Worm (Caenorhabditis elegans) whole organism, L1 larva: ENCODE measurements around the gene C33H5.2.

ENCODE experiments used
- C16A3.4 ChIP-seq: fragments of 150-350 bp; optimal IDR thresholded peaks from 2 replicates; lab custom pipeline; 2014; ENCODE audit warnings: missing biosample characterization, missing genetic modification characterization
- aha-1 ChIP-seq: fragments of 150-350 bp; optimal IDR thresholded peaks from 2 replicates; lab custom pipeline; 2014; ENCODE audit warnings: missing biosample characterization, missing genetic modification characterization
- aly-2 ChIP-seq: fragments of 150-350 bp; optimal IDR thresholded peaks from 2 replicates; lab custom pipeline; 2014; ENCODE audit warnings: missing biosample characterization, missing genetic modification characterization
- blmp-1 ChIP-seq: fragments of 150-350 bp; optimal IDR thresholded peaks from 2 replicates; lab custom pipeline; 2014; ENCODE audit warnings: missing biosample characterization, missing genetic modification characterization
- ceh-63 ChIP-seq: fragments of 200-800 bp; sonication (Bioruptor generic); optimal IDR thresholded peaks from 2 replicates; lab custom pipeline; 2018; ENCODE audit warnings: mild to moderate bottlenecking, missing genetic modification characterization, missing compliant biosample characterization
- ceh-82 ChIP-seq, 3 experiments: fragments of 150-350 bp in 1 of 3; sonication (generic microtip) in 2 of 3; optimal IDR thresholded peaks; 2 replicates each; lab custom pipeline; 2014 to 2017; ENCODE audit warnings: missing biosample characterization in 3 of 3, missing genetic modification characterization in 3 of 3
- dpl-1 ChIP-seq, 3 experiments: fragments of 150-350 bp in 2 of 3; sonication (generic microtip) in 1 of 3; optimal IDR thresholded peaks; 2 replicates each; lab custom pipeline; 2014 to 2017; ENCODE audit warnings: missing biosample characterization in 3 of 3, missing genetic modification characterization in 3 of 3, missing genetic modification reagents in 3 of 3
- dsc-1 ChIP-seq: sonication (generic microtip); optimal IDR thresholded peaks from 2 replicates; lab custom pipeline; 2016; ENCODE audit warnings: mild to moderate bottlenecking, missing genetic modification characterization, missing compliant biosample characterization
- efl-1 ChIP-seq, 4 experiments: fragments of 150-350 bp; optimal IDR thresholded peaks in 3 of 4; peaks in 1 of 4; 1 replicate in 1 of 4; 2 replicates in 3 of 4; lab custom pipeline; 2014; ENCODE audit warnings: missing biosample characterization in 2 of 4, missing genetic modification characterization in 2 of 4, missing genetic modification reagents in 2 of 4
- egl-13 ChIP-seq: sonication (generic microtip); optimal IDR thresholded peaks from 2 replicates; lab custom pipeline; 2016; ENCODE audit warnings: missing genotype, missing genetic modification reagents, missing genetic modification characterization, missing compliant biosample characterization
- elt-2 ChIP-seq: sonication (generic microtip); optimal IDR thresholded peaks from 2 replicates; lab custom pipeline; 2016; ENCODE audit warnings: missing genetic modification characterization, mild to moderate bottlenecking, inconsistent platforms, missing compliant biosample characterization, missing genetic modification reagents
- elt-3 ChIP-seq, 6 experiments: fragments of 150-350 bp in 1 of 6; sonication (generic microtip); optimal IDR thresholded peaks; 2 replicates each; lab custom pipeline; 2017 to 2018; ENCODE audit warnings: missing biosample characterization in 6 of 6, missing genetic modification characterization in 6 of 6, inconsistent platforms in 1 of 6
- ets-5 ChIP-seq: fragments of 200-800 bp; sonication (Bioruptor generic); IDR thresholded peaks from 2 replicates; pipeline ENCODE4 v1.3.6; 2022; ENCODE audit warnings: missing genetic modification characterization, missing compliant biosample characterization
- fkh-4 ChIP-seq: sonication (generic microtip); optimal IDR thresholded peaks from 2 replicates; lab custom pipeline; 2016; ENCODE audit warnings: missing compliant biosample characterization, missing genetic modification characterization, borderline replicate concordance
- fkh-8 ChIP-seq: sonication (generic microtip); optimal IDR thresholded peaks from 2 replicates; lab custom pipeline; 2016; ENCODE audit warnings: mild to moderate bottlenecking, missing genetic modification characterization, missing compliant biosample characterization
- grh-1 ChIP-seq: fragments of 200-800 bp; sonication (Bioruptor generic); IDR thresholded peaks from 2 replicates; pipeline ENCODE4 v1.3.6; 2022; ENCODE audit warnings: missing genetic modification reagents, missing genetic modification characterization, missing compliant biosample characterization
- hlh-4 ChIP-seq: sonication (generic microtip); optimal IDR thresholded peaks from 2 replicates; lab custom pipeline; 2016; ENCODE audit warnings: mild to moderate bottlenecking, missing genetic modification characterization, missing compliant biosample characterization
- irx-1 ChIP-seq: sonication (generic microtip); optimal IDR thresholded peaks from 2 replicates; lab custom pipeline; 2016; ENCODE audit warnings: missing genetic modification characterization, missing compliant biosample characterization
- lin-14 ChIP-seq: fragments of 200-800 bp; sonication (Bioruptor generic); optimal IDR thresholded peaks from 2 replicates; lab custom pipeline; 2018; ENCODE audit warnings: mild to moderate bottlenecking, missing genetic modification characterization, moderate library complexity, missing compliant biosample characterization
- lin-35 ChIP-seq, 2 experiments: fragments of 150-350 bp; optimal IDR thresholded peaks; 2 replicates each; lab custom pipeline; 2014; ENCODE audit warnings: missing biosample characterization in 2 of 2, missing genetic modification characterization in 2 of 2, missing genetic modification reagents in 2 of 2
- lir-3 ChIP-seq: sonication (generic microtip); optimal IDR thresholded peaks from 2 replicates; lab custom pipeline; 2016; ENCODE audit warnings: mild to moderate bottlenecking, missing genetic modification characterization, moderate library complexity, missing compliant biosample characterization; ENCODE audit not compliant: poor library complexity
- lsy-2 ChIP-seq, 2 experiments: fragments of 150-350 bp; optimal IDR thresholded peaks; 2 replicates each; lab custom pipeline; 2014; ENCODE audit warnings: missing biosample characterization in 2 of 2, missing genetic modification characterization in 2 of 2
- mdl-1 ChIP-seq, 2 experiments: fragments of 150-350 bp; optimal IDR thresholded peaks; 2 replicates each; lab custom pipeline; 2014 to 2017; ENCODE audit warnings: missing biosample characterization in 2 of 2, missing genetic modification characterization in 2 of 2, inconsistent platforms in 1 of 2
- mef-2 ChIP-seq: fragments of 150-350 bp; optimal IDR thresholded peaks from 2 replicates; lab custom pipeline; 2014; ENCODE audit warnings: missing biosample characterization, missing genetic modification characterization
- mep-1 ChIP-seq: fragments of 150-350 bp; optimal IDR thresholded peaks from 2 replicates; lab custom pipeline; 2014; ENCODE audit warnings: missing biosample characterization, missing genetic modification characterization
- nhr-11 ChIP-seq: fragments of 150-350 bp; optimal IDR thresholded peaks from 2 replicates; lab custom pipeline; 2014; ENCODE audit warnings: missing biosample characterization, missing genetic modification characterization
- nhr-20 ChIP-seq: sonication (generic microtip); optimal IDR thresholded peaks from 2 replicates; lab custom pipeline; 2016; ENCODE audit warnings: mild to moderate bottlenecking, missing genetic modification characterization, missing compliant biosample characterization
- nhr-237 ChIP-seq: fragments of 150-350 bp; optimal IDR thresholded peaks from 2 replicates; lab custom pipeline; 2014; ENCODE audit warnings: missing biosample characterization, missing genetic modification characterization
- nhr-28 ChIP-seq: fragments of 150-350 bp; optimal IDR thresholded peaks from 2 replicates; lab custom pipeline; 2014; ENCODE audit warnings: missing biosample characterization, missing genetic modification characterization
- nhr-47 ChIP-seq: sonication (generic microtip); optimal IDR thresholded peaks from 2 replicates; lab custom pipeline; 2016; ENCODE audit warnings: mild to moderate bottlenecking, missing genetic modification characterization, moderate library complexity, missing compliant biosample characterization
- nhr-71 ChIP-seq: sonication (generic microtip); optimal IDR thresholded peaks from 2 replicates; lab custom pipeline; 2016; ENCODE audit warnings: mild to moderate bottlenecking, missing genetic modification characterization, moderate library complexity, missing compliant biosample characterization
- nhr-77 ChIP-seq: fragments of 150-350 bp; optimal IDR thresholded peaks from 2 replicates; lab custom pipeline; 2014; ENCODE audit warnings: missing biosample characterization, missing genetic modification characterization
- nhr-84 ChIP-seq: sonication (generic microtip); optimal IDR thresholded peaks from 2 replicates; lab custom pipeline; 2017; ENCODE audit warnings: missing biosample characterization, missing genetic modification characterization
- nhr-85 ChIP-seq: sonication (generic microtip); peaks from one replicate; lab custom pipeline; 2016; ENCODE audit warnings: missing genetic modification characterization, inconsistent platforms, missing compliant biosample characterization
- pag-3 ChIP-seq: sonication (generic microtip); optimal IDR thresholded peaks from 2 replicates; lab custom pipeline; 2017; ENCODE audit warnings: missing genetic modification characterization, mild to moderate bottlenecking, missing compliant biosample characterization, antibody characterized with exemption, borderline replicate concordance; ENCODE audit not compliant: insufficient read depth
- pax-3 ChIP-seq: fragments of 200-800 bp; sonication (Bioruptor generic); optimal IDR thresholded peaks from 2 replicates; lab custom pipeline; 2018; ENCODE audit warnings: mild to moderate bottlenecking, missing genetic modification characterization, moderate library complexity, missing compliant biosample characterization
- pqm-1 ChIP-seq: sonication (generic microtip); optimal IDR thresholded peaks from 3 replicates; lab custom pipeline; 2017; ENCODE audit warnings: missing biosample characterization, missing genetic modification characterization
- rnt-1 ChIP-seq: sonication (generic microtip); optimal IDR thresholded peaks from 2 replicates; lab custom pipeline; 2016; ENCODE audit warnings: mild to moderate bottlenecking, missing genetic modification characterization, moderate library complexity, missing compliant biosample characterization
- skn-1 ChIP-seq: fragments of 150-350 bp; optimal IDR thresholded peaks from 2 replicates; lab custom pipeline; 2014; ENCODE audit warnings: missing biosample characterization, missing genetic modification characterization
- snu-23 ChIP-seq: sonication (generic microtip); optimal IDR thresholded peaks from 2 replicates; lab custom pipeline; 2016; ENCODE audit warnings: missing genetic modification characterization, missing compliant biosample characterization
- sox-4 ChIP-seq: sonication (generic microtip); optimal IDR thresholded peaks from 2 replicates; lab custom pipeline; 2016; ENCODE audit warnings: missing genetic modification characterization, missing compliant biosample characterization
- tbx-2 ChIP-seq: sonication (generic microtip); optimal IDR thresholded peaks from 2 replicates; lab custom pipeline; 2016; ENCODE audit warnings: missing genetic modification characterization, missing compliant biosample characterization
- unc-130 ChIP-seq: fragments of 150-350 bp; optimal IDR thresholded peaks from 2 replicates; lab custom pipeline; 2017; ENCODE audit warnings: missing biosample characterization, missing genetic modification characterization, inconsistent platforms
- unc-62 ChIP-seq: fragments of 150-350 bp; optimal IDR thresholded peaks from 2 replicates; lab custom pipeline; 2014; ENCODE audit warnings: missing biosample characterization, missing genetic modification reagents, missing genetic modification characterization
- xbp-1 ChIP-seq: sonication (generic microtip); optimal IDR thresholded peaks from 2 replicates; lab custom pipeline; 2016; ENCODE audit warnings: missing genetic modification characterization, missing compliant biosample characterization
- zag-1 ChIP-seq: fragments of 150-350 bp; optimal IDR thresholded peaks from 2 replicates; lab custom pipeline; 2014; ENCODE audit warnings: missing biosample characterization, missing genetic modification characterization
- ztf-4 ChIP-seq: fragments of 150-350 bp; optimal IDR thresholded peaks from 2 replicates; lab custom pipeline; 2014; ENCODE audit warnings: missing biosample characterization, missing genetic modification characterization

C33H5.2 gene

DNA sequence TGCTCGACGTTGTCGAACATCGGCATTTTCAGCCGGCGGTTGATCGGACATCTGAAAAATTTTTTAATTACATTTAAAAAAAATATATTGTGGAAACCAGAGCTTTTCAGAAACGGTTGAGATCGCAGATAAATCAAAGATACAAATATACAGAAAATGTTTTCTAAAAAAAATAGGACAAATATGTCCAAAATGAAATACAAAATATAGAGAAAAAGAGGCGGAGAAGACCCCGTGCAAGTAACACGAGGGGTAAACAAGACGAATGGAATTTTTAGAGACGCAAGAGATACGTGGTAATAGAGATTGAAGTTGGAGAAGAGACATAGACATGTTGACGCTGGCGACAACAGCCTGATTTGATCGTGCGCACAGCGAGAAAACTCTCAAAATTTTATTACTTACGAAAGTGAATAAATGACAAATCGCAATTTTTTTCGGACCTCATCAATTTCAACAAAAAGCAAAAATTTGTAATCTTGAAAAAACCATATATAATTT lies 10.9 kb downstream of the C33H5.2 start, which contains the start of gene cdgs-1 (continued):
- TF ChIP-seq aha-1 (tag; lab: Kevin White, UChicago) (no peak), egl-13 (tag; lab: Kevin White, UChicago) (no peak), aly-2 (tag; lab: Kevin White, UChicago) (no peak), irx-1 (no peak), nhr-77 (tag; lab: Kevin White, UChicago) (no peak), nhr-85 (tag; lab: Kevin White, UChicago) (peak; percentile 33), nhr-84 (tag; lab: Kevin White, UChicago) (no peak), ztf-4 (tag; lab: Kevin White, UChicago) (no peak), unc-62 (no peak), tbx-2 (tag; lab: Kevin White, UChicago) (peak; percentile 28), dsc-1 (peak; percentile 12), grh-1 (GFP tag; lab: Robert Waterston, UW) (no peak), efl-1 (optimal IDR thresholded peaks at IDR 0.05; lab: Kevin White, UChicago) (peak; percentile 46 to 57), efl-1 (GFP tag; optimal IDR thresholded peaks at IDR 0.05 in 1 of 2; lab: Kevin White, UChicago) (peak; percentile 40 to 88), ets-5 (GFP tag; lab: Robert Waterston, UW) (no peak), rnt-1 (peak; percentile 23), nhr-11 (tag; lab: Kevin White, UChicago) (no peak), lir-3 (tag; lab: Kevin White, UChicago) (no peak), ceh-82 (tag; optimal IDR thresholded peaks at IDR 0.05; lab: Kevin White, UChicago) (peak in 1 of 3 experiments; percentile 57), fkh-8 (tag; lab: Kevin White, UChicago) (peak; percentile 2), snu-23 (GFP tag; lab: Kevin White, UChicago) (peak; percentile 70), unc-130 (tag; lab: Kevin White, UChicago) (no peak), ceh-63 (GFP tag; lab: Kevin White, UChicago) (no peak), sox-4 (no peak), skn-1 (tag; lab: Kevin White, UChicago) (peak; percentile 21), mdl-1 (tag; optimal IDR thresholded peaks at IDR 0.05; lab: Kevin White, UChicago) (peak in 1 of 2 experiments; percentile 82), mef-2 (tag; lab: Kevin White, UChicago) (no peak), elt-2 (no peak), nhr-28 (tag; lab: Kevin White, UChicago) (no peak), elt-3 (tag; optimal IDR thresholded peaks at IDR 0.05; lab: Kevin White, UChicago) (peak in 1 of 6 experiments; percentile 5), pqm-1 (no peak), mep-1 (tag; lab: Kevin White, UChicago) (peak; percentile 78)

DNA sequence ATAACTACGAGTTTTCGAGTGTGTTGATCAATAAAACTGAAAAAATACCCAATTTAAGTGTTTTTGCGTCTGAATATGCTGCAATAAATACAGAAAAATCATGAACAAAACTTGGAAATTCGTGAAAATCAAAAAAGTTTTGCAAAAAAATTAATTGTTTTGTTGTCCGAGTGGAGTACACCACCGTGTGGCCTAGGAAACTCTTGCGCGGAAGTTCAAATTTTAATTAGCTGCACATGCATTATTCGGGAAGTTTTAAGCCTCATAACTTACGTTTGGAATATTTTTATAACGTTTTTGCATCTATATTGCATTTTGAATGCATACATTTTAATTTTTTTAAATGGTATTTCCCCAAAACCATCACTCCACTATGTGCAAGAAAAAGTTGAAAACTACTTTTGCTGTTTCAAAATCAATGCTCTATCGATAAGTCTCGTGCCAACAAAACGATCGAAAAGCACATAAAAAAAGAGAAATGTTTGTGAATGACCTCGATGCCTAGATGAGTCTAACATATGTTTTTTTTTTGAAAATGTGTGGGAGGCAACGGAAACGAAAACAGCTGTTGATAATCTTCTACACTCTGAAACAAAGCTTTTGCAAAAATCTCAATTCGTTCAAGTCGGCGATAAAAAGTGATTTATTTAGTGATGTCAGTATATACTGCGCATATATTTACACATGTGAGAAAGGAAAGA lies 11.7 kb downstream of the C33H5.2 start:
- TF ChIP-seq dsc-1 (peak; percentile 66), irx-1 (peak; percentile 69), ceh-63 (GFP tag; lab: Kevin White, UChicago) (no peak), dpl-1 (GFP tag; optimal IDR thresholded peaks at IDR 0.05; lab: Kevin White, UChicago) (peak; percentile 76 to 88 (median 86)), aly-2 (tag; lab: Kevin White, UChicago) (no peak), C16A3.4 (tag; lab: Kevin White, UChicago) (no peak), xbp-1 (tag; lab: Kevin White, UChicago) (peak; percentile 49), unc-62 (no peak), sox-4 (peak; percentile 64), rnt-1 (peak; percentile 86), nhr-71 (tag; lab: Kevin White, UChicago) (peak; percentile 56), lin-14 (peak; percentile 54), grh-1 (GFP tag; lab: Robert Waterston, UW) (peak; percentile 73), hlh-4 (tag; lab: Kevin White, UChicago) (no peak), snu-23 (GFP tag; lab: Kevin White, UChicago) (peak; percentile 44), elt-2 (peak; percentile 22), zag-1 (tag; lab: Kevin White, UChicago) (no peak), nhr-20 (tag; lab: Kevin White, UChicago) (peak; percentile 41), lin-35 (GFP tag; optimal IDR thresholded peaks at IDR 0.05; lab: Kevin White, UChicago) (peak; percentile 74 to 93), skn-1 (tag; lab: Kevin White, UChicago) (peak; percentile 5), efl-1 (optimal IDR thresholded peaks at IDR 0.05; lab: Kevin White, UChicago) (peak; percentile 53 to 89), efl-1 (GFP tag; optimal IDR thresholded peaks at IDR 0.05 in 1 of 2; lab: Kevin White, UChicago) (peak; percentile 87 to 99), fkh-4 (tag; lab: Kevin White, UChicago) (peak; percentile 60), lsy-2 (tag; optimal IDR thresholded peaks at IDR 0.05; lab: Kevin White, UChicago) (peak; percentile 10 to 53), nhr-47 (tag; lab: Kevin White, UChicago) (peak; percentile 68), nhr-237 (tag; lab: Kevin White, UChicago) (no peak), pax-3 (tag; lab: Kevin White, UChicago) (peak; percentile 53), blmp-1 (tag; lab: Kevin White, UChicago) (peak; percentile 28), pag-3 (tag; lab: Kevin White, UChicago) (no peak), lir-3 (tag; lab: Kevin White, UChicago) (peak; percentile 73), tbx-2 (tag; lab: Kevin White, UChicago) (peak; percentile 51)
